Worm (Caenorhabditis elegans): ENCODE data around the gene crp-1.

crp-1 gene

ce11 chrV:10453466-10453865, 24.9 kb upstream of the crp-1 start, which contains the start of gene Y32F6A.5:
Gene Y32F6A.5 (minus strand): TSS chrV:10453605.
- TF ChIP-seq unc-55 (GFP tag; optimal IDR thresholded peaks at IDR 0.05) (no peak), pax-1 (tag; optimal IDR thresholded peaks at IDR 0.05) (no peak), ama-1 (optimal IDR thresholded peaks at IDR 0.05) (no peak), zip-5 (tag; optimal IDR thresholded peaks at IDR 0.05) (no peak), ets-4 (tag; optimal IDR thresholded peaks at IDR 0.05) (no peak), dve-1 (tag; optimal IDR thresholded peaks at IDR 0.05) (no peak), ceh-22 (tag; optimal IDR thresholded peaks at IDR 0.05) (no peak), pqm-1 (tag; optimal IDR thresholded peaks at IDR 0.05) (no peak), hlh-6 (tag; optimal IDR thresholded peaks at IDR 0.05) (no peak), fkh-6 (tag; optimal IDR thresholded peaks at IDR 0.05) (no peak), gmeb-2 (tag; optimal IDR thresholded peaks at IDR 0.05) (no peak), tbx-2 (tag; optimal IDR thresholded peaks at IDR 0.05) (no peak), ceh-45 (GFP tag; IDR thresholded peaks at IDR 0.05) (no peak), ztf-16 (tag; optimal IDR thresholded peaks at IDR 0.05) (no peak)

- TF ChIP-seq ceh-2 (tag; optimal IDR thresholded peaks at IDR 0.05) (no peak), pha-4 (tag; optimal IDR thresholded peaks at IDR 0.05) (no peak), unc-55 (GFP tag; optimal IDR thresholded peaks at IDR 0.05) (no peak), hlh-6 (tag; optimal IDR thresholded peaks at IDR 0.05) (no peak), sdc-2 (tag; optimal IDR thresholded peaks at IDR 0.05) (no peak), che-1 (tag; optimal IDR thresholded peaks at IDR 0.05) (no peak), ceh-31 (tag; optimal IDR thresholded peaks at IDR 0.05) (no peak)
Observed at ce11 chrV:10457247-10457646, 21.1 kb upstream of the crp-1 start, which contains the start of gene F22E12.1. Gene F22E12.1 (minus strand): TSS chrV:10457347.

- TF ChIP-seq ama-1 (optimal IDR thresholded peaks at IDR 0.05) (no peak), Y22D7AL.16 (tag; optimal IDR thresholded peaks at IDR 0.05) (no peak), odd-2 (tag; optimal IDR thresholded peaks at IDR 0.05) (no peak), zip-5 (tag; optimal IDR thresholded peaks at IDR 0.05) (no peak), F13H6.1 (tag; optimal IDR thresholded peaks at IDR 0.05) (no peak), rnt-1 (tag; optimal IDR thresholded peaks at IDR 0.05) (no peak), unc-55 (GFP tag; optimal IDR thresholded peaks at IDR 0.05) (no peak), ceh-6 (GFP tag; optimal IDR thresholded peaks at IDR 0.05) (no peak), pha-4 (tag; optimal IDR thresholded peaks at IDR 0.05) (no peak), unc-42 (tag; optimal IDR thresholded peaks at IDR 0.05) (no peak), tbx-2 (tag; optimal IDR thresholded peaks at IDR 0.05) (no peak), C08G9.2 (tag; optimal IDR thresholded peaks at IDR 0.05) (no peak), sox-4 (tag; optimal IDR thresholded peaks at IDR 0.05) (no peak), pha-2 (tag; optimal IDR thresholded peaks at IDR 0.05) (no peak), syd-9 (tag; optimal IDR thresholded peaks at IDR 0.05) (no peak), pqm-1 (tag; optimal IDR thresholded peaks at IDR 0.05) (no peak)
Observed at ce11 chrV:10460685-10461084, 17.7 kb upstream of the crp-1 start.

- no peak for TF ChIP-seq fax-1 (tag; optimal IDR thresholded peaks at IDR 0.05)
- TF ChIP-seq ceh-45 (GFP tag; IDR thresholded peaks at IDR 0.05): no peak
- no peak for TF ChIP-seq ahr-1 (tag; optimal IDR thresholded peaks at IDR 0.05)
- no peak for TF ChIP-seq pag-3 (tag; optimal IDR thresholded peaks at IDR 0.05; ENCODE audit: borderline replicate concordance)
- TF ChIP-seq odd-2 (tag; optimal IDR thresholded peaks at IDR 0.05): no peak
- TF ChIP-seq ceh-14 (tag; optimal IDR thresholded peaks at IDR 0.05): no peak
Observed at ce11 chrV:10462066-10462465, 16.3 kb upstream of the crp-1 start, which contains the start of gene chw-1. Gene chw-1 (plus strand): TSS chrV:10462282.

- no peak for TF ChIP-seq pha-2 (tag; optimal IDR thresholded peaks at IDR 0.05)
- TF ChIP-seq ceh-9 (tag; optimal IDR thresholded peaks at IDR 0.05): no peak
- no peak for TF ChIP-seq hlh-13 (GFP tag; optimal IDR thresholded peaks at IDR 0.05)
- no peak for TF ChIP-seq mec-3 (tag; optimal IDR thresholded peaks at IDR 0.05; ENCODE audit: borderline replicate concordance)
- no peak for TF ChIP-seq ceh-14 (tag; optimal IDR thresholded peaks at IDR 0.05)
- no peak for TF ChIP-seq tbx-7 (tag; optimal IDR thresholded peaks at IDR 0.05)
- TF ChIP-seq ahr-1 (tag; optimal IDR thresholded peaks at IDR 0.05): no peak
- TF ChIP-seq K02D7.2 (tag; optimal IDR thresholded peaks at IDR 0.05): no peak
Observed at ce11 chrV:10463276-10463675, 15.1 kb upstream of the crp-1 start, which contains the start of gene F22E12.3. Gene F22E12.3 (minus strand): TSS chrV:10463376.

All from whole organism, late embryonic.